Worm (Caenorhabditis elegans) whole organism, L1 larva: ENCODE results near the gene srg-38.
"Not testable (repeated sequence)": the region's sequence is repeated elsewhere in the genome, so short reads cannot be mapped to it uniquely, and the experiment has no call there.

ENCODE experiments used
- C34B4.2 ChIP-seq: sonication (generic microtip); optimal IDR thresholded peaks from 2 replicates; lab custom pipeline; 2017; ENCODE audit warnings: mild to moderate bottlenecking, missing genetic modification characterization, missing compliant biosample characterization
- blmp-1 ChIP-seq: fragments of 150-350 bp; optimal IDR thresholded peaks from 2 replicates; lab custom pipeline; 2014; ENCODE audit warnings: missing biosample characterization, missing genetic modification characterization
- ceh-82 ChIP-seq, 3 experiments: fragments of 150-350 bp in 1 of 3; sonication (generic microtip) in 2 of 3; optimal IDR thresholded peaks; 2 replicates each; lab custom pipeline; 2014 to 2017; ENCODE audit warnings: missing biosample characterization in 3 of 3, missing genetic modification characterization in 3 of 3
- dpl-1 ChIP-seq, 3 experiments: fragments of 150-350 bp in 2 of 3; sonication (generic microtip) in 1 of 3; optimal IDR thresholded peaks; 2 replicates each; lab custom pipeline; 2014 to 2017; ENCODE audit warnings: missing biosample characterization in 3 of 3, missing genetic modification characterization in 3 of 3, missing genetic modification reagents in 3 of 3
- dsc-1 ChIP-seq: sonication (generic microtip); optimal IDR thresholded peaks from 2 replicates; lab custom pipeline; 2016; ENCODE audit warnings: mild to moderate bottlenecking, missing genetic modification characterization, missing compliant biosample characterization
- efl-3 ChIP-seq: fragments of 200-800 bp; sonication (Bioruptor generic); optimal IDR thresholded peaks from 2 replicates; lab custom pipeline; 2018; ENCODE audit warnings: mild to moderate bottlenecking, missing genetic modification characterization, missing compliant biosample characterization
- fkh-4 ChIP-seq: sonication (generic microtip); optimal IDR thresholded peaks from 2 replicates; lab custom pipeline; 2016; ENCODE audit warnings: missing compliant biosample characterization, missing genetic modification characterization, borderline replicate concordance
- isw-1 ChIP-seq: fragments of 200-800 bp; sonication (Bioruptor generic); IDR thresholded peaks from 2 replicates; pipeline ENCODE4 v1.3.6; 2022; ENCODE audit warnings: missing genetic modification characterization, missing compliant biosample characterization
- jun-1 ChIP-seq: fragments of 150-350 bp; optimal IDR thresholded peaks from 2 replicates; lab custom pipeline; 2014; ENCODE audit warnings: missing biosample characterization, missing genetic modification reagents, missing genetic modification characterization
- lin-15B ChIP-seq: fragments of 150-350 bp; sonication (generic microtip); optimal IDR thresholded peaks from 3 replicates; lab custom pipeline; 2014; ENCODE audit warnings: missing biosample characterization, missing genetic modification characterization
- lir-3 ChIP-seq: sonication (generic microtip); optimal IDR thresholded peaks from 2 replicates; lab custom pipeline; 2016; ENCODE audit warnings: mild to moderate bottlenecking, missing genetic modification characterization, moderate library complexity, missing compliant biosample characterization; ENCODE audit not compliant: poor library complexity
- nhr-12 ChIP-seq: sonication (generic microtip); optimal IDR thresholded peaks from 2 replicates; lab custom pipeline; 2017; ENCODE audit warnings: missing biosample characterization, missing genetic modification characterization
- nhr-28 ChIP-seq: fragments of 150-350 bp; optimal IDR thresholded peaks from 2 replicates; lab custom pipeline; 2014; ENCODE audit warnings: missing biosample characterization, missing genetic modification characterization
- nhr-47 ChIP-seq: sonication (generic microtip); optimal IDR thresholded peaks from 2 replicates; lab custom pipeline; 2016; ENCODE audit warnings: mild to moderate bottlenecking, missing genetic modification characterization, moderate library complexity, missing compliant biosample characterization
- nhr-77 ChIP-seq: fragments of 150-350 bp; optimal IDR thresholded peaks from 2 replicates; lab custom pipeline; 2014; ENCODE audit warnings: missing biosample characterization, missing genetic modification characterization
- nhr-84 ChIP-seq: sonication (generic microtip); optimal IDR thresholded peaks from 2 replicates; lab custom pipeline; 2017; ENCODE audit warnings: missing biosample characterization, missing genetic modification characterization
- nhr-90 ChIP-seq: sonication (generic microtip); optimal IDR thresholded peaks from 2 replicates; lab custom pipeline; 2016; ENCODE audit warnings: mild to moderate bottlenecking, missing genetic modification characterization, missing compliant biosample characterization; ENCODE audit not compliant: poor library complexity
- rnt-1 ChIP-seq: sonication (generic microtip); optimal IDR thresholded peaks from 2 replicates; lab custom pipeline; 2016; ENCODE audit warnings: mild to moderate bottlenecking, missing genetic modification characterization, moderate library complexity, missing compliant biosample characterization
- snu-23 ChIP-seq: sonication (generic microtip); optimal IDR thresholded peaks from 2 replicates; lab custom pipeline; 2016; ENCODE audit warnings: missing genetic modification characterization, missing compliant biosample characterization
- sptf-1 ChIP-seq: fragments of 150-350 bp; optimal IDR thresholded peaks from 2 replicates; lab custom pipeline; 2014; ENCODE audit warnings: missing biosample characterization, missing genetic modification characterization
- tbx-2 ChIP-seq: sonication (generic microtip); optimal IDR thresholded peaks from 2 replicates; lab custom pipeline; 2016; ENCODE audit warnings: missing genetic modification characterization, missing compliant biosample characterization
- unc-130 ChIP-seq: fragments of 150-350 bp; optimal IDR thresholded peaks from 2 replicates; lab custom pipeline; 2017; ENCODE audit warnings: missing biosample characterization, missing genetic modification characterization, inconsistent platforms
- unc-86 ChIP-seq: sonication (generic microtip); optimal IDR thresholded peaks from 2 replicates; lab custom pipeline; 2016; ENCODE audit warnings: missing genetic modification characterization, missing compliant biosample characterization
- zag-1 ChIP-seq: fragments of 150-350 bp; optimal IDR thresholded peaks from 2 replicates; lab custom pipeline; 2014; ENCODE audit warnings: missing biosample characterization, missing genetic modification characterization
- ztf-4 ChIP-seq: fragments of 150-350 bp; optimal IDR thresholded peaks from 2 replicates; lab custom pipeline; 2014; ENCODE audit warnings: missing biosample characterization, missing genetic modification characterization

The srg-38 gene

DNA sequence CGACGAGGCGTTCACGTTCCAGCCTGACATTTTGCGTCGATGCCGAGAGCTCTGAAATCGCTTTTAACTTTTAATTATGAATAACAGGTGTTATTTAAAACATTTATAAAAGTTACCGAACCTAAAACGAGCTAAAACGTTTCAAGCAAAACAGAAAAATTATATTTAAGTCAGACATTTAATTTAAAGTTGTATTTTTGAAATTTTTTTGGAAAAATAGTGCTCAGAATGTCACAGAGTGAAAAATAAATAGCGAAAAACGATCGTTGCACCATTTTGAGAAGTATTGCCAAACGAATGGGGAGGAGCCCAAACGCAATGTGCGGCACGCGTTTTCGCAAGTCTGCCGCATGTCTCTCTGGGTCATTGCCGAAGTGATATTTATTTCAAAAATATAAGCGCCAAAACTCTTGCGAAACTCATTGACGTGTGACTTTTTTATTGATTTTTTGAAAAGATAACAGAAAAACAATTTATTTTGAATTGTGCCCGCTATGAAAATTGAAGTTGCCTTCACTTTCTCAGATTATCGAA, 42.3 kb downstream of the srg-38 start, which contains the start of gene erfa-3 (continued):
- TF ChIP-seq isw-1 (GFP tag; lab: Robert Waterston, UW) (peak; percentile 40), rnt-1 (tag; lab: Kevin White, UChicago) (peak; percentile 85), tbx-2 (tag; lab: Kevin White, UChicago) (peak; percentile 49), lir-3 (tag; lab: Kevin White, UChicago) (peak; percentile 15), nhr-90 (tag; lab: Kevin White, UChicago) (peak; percentile 69), zag-1 (tag; lab: Kevin White, UChicago) (no peak), dsc-1 (tag; lab: Kevin White, UChicago) (peak; percentile 68), fkh-4 (tag; lab: Kevin White, UChicago) (no peak), C34B4.2 (tag; lab: Kevin White, UChicago) (no peak), snu-23 (GFP tag; lab: Kevin White, UChicago) (peak; percentile 73), dpl-1 (GFP tag; optimal IDR thresholded peaks at IDR 0.05; lab: Kevin White, UChicago) (peak; percentile 55 to 62 (median 59)), sptf-1 (tag; lab: Kevin White, UChicago) (no peak), nhr-47 (peak; percentile 62), nhr-12 (tag; lab: Kevin White, UChicago) (no peak), lin-15B (no peak), nhr-28 (tag; lab: Kevin White, UChicago) (no peak), ztf-4 (tag; lab: Kevin White, UChicago) (peak; percentile 27), jun-1 (tag; lab: Kevin White, UChicago) (peak; percentile 33), nhr-84 (tag; lab: Kevin White, UChicago) (peak; percentile 5), unc-86 (tag; lab: Kevin White, UChicago) (peak; percentile 38), blmp-1 (tag; lab: Kevin White, UChicago) (no peak)

DNA sequence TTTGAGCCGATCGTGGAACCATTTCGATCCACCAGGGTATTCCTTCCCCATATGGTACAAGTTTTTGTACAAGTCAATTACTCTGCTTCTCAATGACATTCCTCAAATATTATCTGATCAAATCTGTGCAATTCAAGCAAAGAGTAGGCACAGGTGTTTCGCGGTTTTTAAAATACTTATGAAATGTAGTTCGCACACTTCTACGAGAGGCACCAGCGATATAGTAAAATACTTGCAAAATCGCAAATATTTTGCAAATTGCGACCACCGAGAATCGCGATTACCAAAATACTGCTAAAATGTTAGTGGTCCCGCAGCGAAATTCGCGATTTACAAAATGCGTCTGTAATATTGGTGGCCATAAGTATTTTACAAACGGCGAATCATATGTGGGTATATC, 45.8 kb downstream of the srg-38 start, which contains the start of gene Y42A5A.5:
Y42A5A.5 (minus strand) TSS at position 101 of the 400 bp plus-strand sequence.
- TF ChIP-seq ceh-82 (tag; optimal IDR thresholded peaks at IDR 0.05; lab: Kevin White, UChicago); unc-130 (tag; lab: Kevin White, UChicago); nhr-77 (tag; lab: Kevin White, UChicago): not testable (repeated sequence)
- TF ChIP-seq, all 84 proteins: peak for 0; not testable (repeated sequence) for 84

DNA sequence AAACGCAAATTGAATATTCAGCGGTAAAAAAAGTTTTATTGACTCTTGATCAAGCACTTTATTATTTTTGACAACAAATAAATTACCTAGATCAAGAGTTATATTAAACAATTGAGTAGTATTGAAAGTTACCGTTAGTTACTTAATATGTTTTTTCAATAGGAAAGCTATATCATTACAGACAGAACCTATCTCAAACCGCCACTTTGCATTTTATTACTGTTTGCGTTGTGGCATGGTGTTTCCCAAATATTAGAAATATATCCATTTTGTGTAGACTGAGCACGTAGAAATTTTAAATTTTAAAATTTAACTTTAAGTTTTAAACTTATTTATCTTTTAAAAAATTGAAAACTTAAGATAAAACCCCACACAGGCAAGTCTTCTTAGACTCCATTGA, 51.0 kb downstream of the srg-38 start:
- TF ChIP-seq efl-3 (GFP tag; lab: Kevin White, UChicago) = no peak
